Fruit fly (Drosophila melanogaster) whole organism, wandering third instar larva: ENCODE measurements around the gene Dip-C.

ENCODE experiments used
- Abd-B ChIP-seq: fragments of >200 bp; optimal IDR thresholded peaks from 2 replicates; lab custom pipeline; 2017; ENCODE audit warnings: missing biosample characterization, missing genetic modification characterization
- CG32264 ChIP-seq: fragments of 200-800 bp; sonication (Bioruptor generic); optimal IDR thresholded peaks from 2 replicates; lab custom pipeline; 2016; ENCODE audit warnings: missing biosample characterization, missing genetic modification characterization
- CG9705 ChIP-seq: fragments of 200-800 bp; sonication (Bioruptor generic); optimal IDR thresholded peaks from 2 replicates; lab custom pipeline; 2018; ENCODE audit warnings: missing biosample characterization, mild to moderate bottlenecking, missing genetic modification characterization
- CrebA ChIP-seq: fragments of 200-800 bp; sonication (Bioruptor generic); optimal IDR thresholded peaks from 2 replicates; lab custom pipeline; 2016; ENCODE audit warnings: missing biosample characterization, mild to moderate bottlenecking, missing genetic modification characterization, borderline replicate concordance
- Dif ChIP-seq: fragments of 200-275, 200-300 bp; sonication (Bioruptor generic); optimal IDR thresholded peaks from 2 replicates; lab custom pipeline; 2018; ENCODE audit warnings: missing biosample characterization, missing genetic modification characterization; ENCODE audit not compliant: partially characterized antibody
- GATAd ChIP-seq: sonication (Bioruptor generic); optimal IDR thresholded peaks from 2 replicates; lab custom pipeline; 2016; ENCODE audit warnings: missing biosample characterization, missing genetic modification characterization
- HLH106 ChIP-seq: fragments of 200-800 bp; optimal IDR thresholded peaks from 3 replicates; lab custom pipeline; 2019; ENCODE audit warnings: missing biosample characterization, mild to moderate bottlenecking, missing genetic modification characterization, moderate library complexity
- Hnf4 ChIP-seq: fragments of 200-800 bp; sonication (Bioruptor generic); optimal IDR thresholded peaks from 2 replicates; lab custom pipeline; 2016; ENCODE audit warnings: missing biosample characterization, mild to moderate bottlenecking, missing genetic modification characterization
- Hr78 ChIP-seq: fragments of >200 bp; optimal IDR thresholded peaks from 2 replicates; lab custom pipeline; 2017; ENCODE audit warnings: missing biosample characterization, missing genetic modification characterization
- Myc ChIP-seq: fragments of >200 bp; optimal IDR thresholded peaks from 2 replicates; lab custom pipeline; 2017
- OdsH ChIP-seq: fragments of 200-800 bp; sonication (Bioruptor generic); optimal IDR thresholded peaks from 2 replicates; lab custom pipeline; 2016; ENCODE audit warnings: missing biosample characterization, mild to moderate bottlenecking, missing genetic modification characterization
- Rel ChIP-seq, 2 experiments: fragments of 200-800 bp; sonication (Bioruptor generic) in 1 of 2; optimal IDR thresholded peaks; 2 replicates in 1 of 2; 3 replicates in 1 of 2; lab custom pipeline; 2016 to 2019; ENCODE audit warnings: mild to moderate bottlenecking in 2 of 2, missing biosample characterization in 2 of 2, missing genetic modification characterization in 2 of 2, moderate library complexity in 1 of 2
- Sp1 ChIP-seq: fragments of 200-800 bp; sonication (Bioruptor generic); optimal IDR thresholded peaks from 3 replicates; lab custom pipeline; 2019; ENCODE audit warnings: missing biosample characterization, mild to moderate bottlenecking, missing genetic modification characterization, moderate library complexity
- Vsx2 ChIP-seq: fragments of 200-300, 225-300 bp; sonication (Bioruptor generic); optimal IDR thresholded peaks from 2 replicates; lab custom pipeline; 2018; ENCODE audit warnings: missing biosample characterization, missing genetic modification characterization; ENCODE audit not compliant: partially characterized antibody
- brk ChIP-seq: fragments of 200-800 bp; sonication (Bioruptor generic); optimal IDR thresholded peaks from 2 replicates; lab custom pipeline; 2016; ENCODE audit warnings: missing biosample characterization, mild to moderate bottlenecking, missing genetic modification characterization
- dl ChIP-seq, 2 experiments: fragments of 175-275, 200-275 bp in 1 of 2; fragments of 200-275 bp in 1 of 2; sonication (Bioruptor generic); optimal IDR thresholded peaks; lab custom pipeline; 2018; ENCODE audit warnings: mild to moderate bottlenecking in 2 of 2, missing biosample characterization in 2 of 2, missing genetic modification characterization in 2 of 2, moderate library complexity in 2 of 2; ENCODE audit not compliant: partially characterized antibody in 2 of 2, insufficient read depth in 1 of 2
- dmrt93B ChIP-seq: fragments of 200-800 bp; sonication (Bioruptor generic); optimal IDR thresholded peaks from 2 replicates; lab custom pipeline; 2018; ENCODE audit warnings: missing biosample characterization, mild to moderate bottlenecking, missing genetic modification characterization
- ey ChIP-seq: fragments of 200-800 bp; sonication (Bioruptor generic); optimal IDR thresholded peaks from 2 replicates; lab custom pipeline; 2016; ENCODE audit warnings: missing biosample characterization, missing genetic modification characterization
- foxo ChIP-seq, 2 experiments: fragments of 200-800 bp; sonication (Bioruptor generic); optimal IDR thresholded peaks; 2 replicates in 1 of 2; 3 replicates in 1 of 2; lab custom pipeline; 2016 to 2017; ENCODE audit warnings: missing biosample characterization in 2 of 2, missing genetic modification characterization in 2 of 2
- fru ChIP-seq: fragments of 200-800 bp; sonication (Bioruptor generic); optimal IDR thresholded peaks from 3 replicates; lab custom pipeline; 2016; ENCODE audit warnings: missing biosample characterization, mild to moderate bottlenecking, missing genetic modification characterization
- h ChIP-seq: fragments of 200-800 bp; sonication (Bioruptor generic); optimal IDR thresholded peaks from 3 replicates; lab custom pipeline; 2016; ENCODE audit warnings: missing biosample characterization, mild to moderate bottlenecking, missing genetic modification characterization
- jim ChIP-seq: fragments of 175-275, 200-325 bp; sonication (Bioruptor generic); optimal IDR thresholded peaks from 2 replicates; lab custom pipeline; 2016; ENCODE audit warnings: missing biosample characterization, mild to moderate bottlenecking, missing genetic modification characterization
- lola ChIP-seq: fragments of >200 bp; optimal IDR thresholded peaks from 2 replicates; lab custom pipeline; 2017; ENCODE audit warnings: missing biosample characterization, missing genetic modification characterization
- psq ChIP-seq: fragments of 200-800 bp; sonication (Bioruptor generic); optimal IDR thresholded peaks from 3 replicates; lab custom pipeline; 2017; ENCODE audit warnings: missing biosample characterization, mild to moderate bottlenecking, missing genetic modification characterization, moderate library complexity
- rgr ChIP-seq: fragments of 200-800 bp; sonication (Bioruptor generic); optimal IDR thresholded peaks from 3 replicates; lab custom pipeline; 2016; ENCODE audit warnings: missing biosample characterization, mild to moderate bottlenecking, missing genetic modification characterization
- sage ChIP-seq: fragments of 200-800 bp; sonication (Bioruptor generic); optimal IDR thresholded peaks from 2 replicates; lab custom pipeline; 2016; ENCODE audit warnings: missing biosample characterization, mild to moderate bottlenecking, missing genetic modification characterization
- woc ChIP-seq: sonication (Bioruptor generic); optimal IDR thresholded peaks from 2 replicates; lab custom pipeline; 2016; ENCODE audit warnings: missing biosample characterization, mild to moderate bottlenecking, missing genetic modification characterization

The Dip-C gene

dm6 chr3R:12435948-12436347, 22.4 kb upstream of the Dip-C start, which contains the start of gene Desat2:
TSS of gene Desat2 (plus strand) at chr3R:12436248.
- no peak for TF ChIP-seq GATAd
- no peak for TF ChIP-seq h
- no peak for TF ChIP-seq rgr (GFP tag; lab: Kevin White, UChicago)
- TF ChIP-seq Vsx2 (GFP tag; lab: Kevin White, UChicago), result no peak
- no peak for TF ChIP-seq Dif (GFP tag; lab: Kevin White, UChicago)
- no peak for TF ChIP-seq HLH106 (tag; lab: Kevin White, UChicago)
- no peak for TF ChIP-seq Myc (lab: Kevin White, UChicago)
- TF ChIP-seq Hnf4, result no peak
- no peak for TF ChIP-seq psq (GFP tag; lab: Kevin White, UChicago)
- no peak for TF ChIP-seq jim (GFP tag; lab: Kevin White, UChicago)

dm6 chr3R:12433764-12434163, 20.2 kb upstream of the Dip-C start, which contains the start of the genes Aos1 and Srlp:
TSS of gene Aos1 (minus strand) at chr3R:12433822.
TSS of gene Srlp (plus strand) at chr3R:12434098.
- TF ChIP-seq foxo (GFP tag; optimal IDR thresholded peaks at IDR 0.05; lab: Kevin White, UChicago) (peak in 1 of 2 experiments; percentile 60), Rel (GFP tag; optimal IDR thresholded peaks at IDR 0.05; lab: Kevin White, UChicago) (no peak), Rel (tag; optimal IDR thresholded peaks at IDR 0.05; lab: Kevin White, UChicago) (peak; percentile 70), Sp1 (peak; percentile 68), jim (GFP tag; lab: Kevin White, UChicago) (no peak), lola (GFP tag; lab: Kevin White, UChicago) (no peak), dl (GFP tag; optimal IDR thresholded peaks at IDR 0.05; lab: Kevin White, UChicago; ENCODE audit: insufficient read depth in 1 of 2, partially characterized antibody in 2 of 2) (no peak), psq (GFP tag; lab: Kevin White, UChicago) (peak; percentile 46), HLH106 (tag; lab: Kevin White, UChicago) (peak; percentile 74), CG9705 (GFP tag; lab: Kevin White, UChicago) (peak; percentile 56), dmrt93B (GFP tag; lab: Kevin White, UChicago) (no peak), Myc (lab: Kevin White, UChicago) (peak; percentile 95), OdsH (GFP tag; lab: Kevin White, UChicago) (peak; percentile 32), rgr (GFP tag; lab: Kevin White, UChicago) (peak; percentile 18)

dm6 chr3R:12431030-12431489, 17.5 kb upstream of the Dip-C start, which contains the start of gene Prosalpha2:
TSS of gene Prosalpha2 (plus strand) at chr3R:12431321.
- no peak for TF ChIP-seq Vsx2 (GFP tag; lab: Kevin White, UChicago)
- TF ChIP-seq fru (GFP tag; lab: Kevin White, UChicago), result no peak
- TF ChIP-seq Rel (GFP tag; optimal IDR thresholded peaks at IDR 0.05; lab: Kevin White, UChicago), result no peak
- peak; percentile 99 for TF ChIP-seq Rel (tag; optimal IDR thresholded peaks at IDR 0.05; lab: Kevin White, UChicago)
- TF ChIP-seq rgr (GFP tag; lab: Kevin White, UChicago), result peak; percentile 29
- TF ChIP-seq Myc (lab: Kevin White, UChicago), result peak; percentile 38
- peak; percentile 11 for TF ChIP-seq HLH106 (tag; lab: Kevin White, UChicago)
- TF ChIP-seq dl (GFP tag; optimal IDR thresholded peaks at IDR 0.05; lab: Kevin White, UChicago; ENCODE audit: insufficient read depth in 1 of 2, partially characterized antibody in 2 of 2), result no peak
- TF ChIP-seq psq (GFP tag; lab: Kevin White, UChicago), result peak; percentile 12
- peak in 1 of 2 experiments; percentile 48 for TF ChIP-seq foxo (GFP tag; optimal IDR thresholded peaks at IDR 0.05; lab: Kevin White, UChicago)
- TF ChIP-seq Sp1, result peak; percentile 9
- peak; percentile 28 for TF ChIP-seq ey (GFP tag; lab: Kevin White, UChicago)
- TF ChIP-seq, all 38 proteins: peak for 8

- TF ChIP-seq Hr78 (GFP tag; lab: Kevin White, UChicago) (no peak), Rel (GFP tag; optimal IDR thresholded peaks at IDR 0.05; lab: Kevin White, UChicago) (no peak), Rel (tag; optimal IDR thresholded peaks at IDR 0.05; lab: Kevin White, UChicago) (peak; percentile 66)
These were observed 15.6 kb upstream of the Dip-C start, which contains the start of the genes CG5641 and CG5245 for dm6 chr3R:12429120-12429610. TSS of gene CG5641 (minus strand) at chr3R:12429282. TSS of gene CG5245 (plus strand) at chr3R:12429560.

- no peak for TF ChIP-seq GATAd
- TF ChIP-seq Myc (lab: Kevin White, UChicago), result no peak
- TF ChIP-seq Sp1, result no peak
- TF ChIP-seq Hnf4, result no peak
- TF ChIP-seq Abd-B (GFP tag; lab: Kevin White, UChicago), result no peak
- no peak for TF ChIP-seq sage (GFP tag; lab: Kevin White, UChicago)
- no peak for TF ChIP-seq Vsx2 (GFP tag; lab: Kevin White, UChicago)
- TF ChIP-seq woc (GFP tag; lab: Kevin White, UChicago), result no peak
- TF ChIP-seq CG32264, result no peak
- TF ChIP-seq Dif (GFP tag; lab: Kevin White, UChicago), result no peak
- TF ChIP-seq brk (GFP tag; lab: Kevin White, UChicago), result no peak
- no peak for TF ChIP-seq ey (GFP tag; lab: Kevin White, UChicago)
- no peak for TF ChIP-seq OdsH (GFP tag; lab: Kevin White, UChicago)
- TF ChIP-seq fru (GFP tag; lab: Kevin White, UChicago), result no peak
- TF ChIP-seq foxo (GFP tag; optimal IDR thresholded peaks at IDR 0.05; lab: Kevin White, UChicago), result no peak
- no peak for TF ChIP-seq Hr78 (GFP tag; lab: Kevin White, UChicago)
- TF ChIP-seq CG9705 (GFP tag; lab: Kevin White, UChicago), result no peak
- TF ChIP-seq CrebA (GFP tag; lab: Kevin White, UChicago), result no peak
- no peak for TF ChIP-seq HLH106 (tag; lab: Kevin White, UChicago)
- TF ChIP-seq rgr (GFP tag; lab: Kevin White, UChicago), result no peak
- TF ChIP-seq, all 38 proteins: peak for 0
These were observed 12.7 kb upstream of the Dip-C start, which contains the start of gene NANS for dm6 chr3R:12426310-12426653. TSS of gene NANS (plus strand) at chr3R:12426578.
